Fruit fly (Drosophila melanogaster) whole organism, embryonic: ENCODE data around the gene Hem.

ENCODE experiments used
- ATbp ChIP-seq: fragments of 200-800 bp; sonication (Bioruptor generic); optimal IDR thresholded peaks from 2 replicates; lab custom pipeline; 2017; ENCODE audit warnings: missing biosample characterization, mild to moderate bottlenecking, missing genetic modification characterization, missing genetic modification reagents
- Antp ChIP-seq: fragments of 200-800 bp; sonication (Bioruptor generic); optimal IDR thresholded peaks from 3 replicates; lab custom pipeline; 2016; ENCODE audit warnings: missing biosample characterization, missing genetic modification characterization
- Bteb2 ChIP-seq: fragments of 200-800 bp; sonication (Bioruptor generic); optimal IDR thresholded peaks from 2 replicates; lab custom pipeline; 2016; ENCODE audit warnings: missing biosample characterization, missing genetic modification characterization
- CG10321 ChIP-seq: fragments of 200-800 bp; sonication (Bioruptor generic); IDR thresholded peaks from 2 replicates; pipeline ENCODE4 v1.3.6; 2022; ENCODE audit warnings: missing biosample characterization, missing genetic modification characterization
- CG12659 ChIP-seq: fragments of 200-800 bp; sonication (Bioruptor generic); optimal IDR thresholded peaks from 3 replicates; lab custom pipeline; 2017; ENCODE audit warnings: mild to moderate bottlenecking, missing biosample characterization, missing genetic modification reagents, missing genetic modification characterization
- CG13624 ChIP-seq: fragments of 200-800 bp; sonication (Bioruptor generic); optimal IDR thresholded peaks from 2 replicates; lab custom pipeline; 2016; ENCODE audit warnings: missing biosample characterization, missing genetic modification characterization
- CG14441 ChIP-seq: fragments of 200-800 bp; sonication (Bioruptor generic); IDR thresholded peaks from 2 replicates; pipeline ENCODE4 v1.3.6; 2022; ENCODE audit warnings: missing biosample characterization, missing genetic modification characterization
- CG17328 ChIP-seq: fragments of 200-800 bp; sonication (Bioruptor generic); IDR thresholded peaks from 2 replicates; pipeline ENCODE4 v1.3.6; 2022; ENCODE audit warnings: missing biosample characterization, missing genetic modification characterization
- CG18599 ChIP-seq: fragments of 200-800 bp; sonication (Bioruptor generic); optimal IDR thresholded peaks from 3 replicates; lab custom pipeline; 2017; ENCODE audit warnings: missing biosample characterization, missing genetic modification characterization, mild to moderate bottlenecking, moderate library complexity, missing genetic modification reagents
- CG2120 ChIP-seq: fragments of 200-800 bp; sonication (Bioruptor generic); optimal IDR thresholded peaks from 3 replicates; lab custom pipeline; 2016; ENCODE audit warnings: missing biosample characterization, missing genetic modification characterization
- CG2678 ChIP-seq: fragments of 200-800 bp; sonication (Bioruptor generic); optimal IDR thresholded peaks from 3 replicates; lab custom pipeline; 2019; ENCODE audit warnings: missing biosample characterization, mild to moderate bottlenecking, missing genetic modification characterization, moderate library complexity
- CG31441 ChIP-seq: fragments of 200-800 bp; sonication (Bioruptor generic); IDR thresholded peaks from 2 replicates; pipeline ENCODE4 v1.3.6; 2022; ENCODE audit warnings: missing biosample characterization, missing genetic modification characterization
- CG34224 ChIP-seq: fragments of 200-800 bp; sonication (Bioruptor generic); IDR thresholded peaks from 3 replicates; pipeline ENCODE4 v1.3.6; 2022; ENCODE audit warnings: missing biosample characterization, missing genetic modification characterization; ENCODE audit not compliant: partially characterized antibody
- CG3995 ChIP-seq: fragments of 200-800 bp; sonication (Bioruptor generic); optimal IDR thresholded peaks from 3 replicates; lab custom pipeline; 2016; ENCODE audit warnings: missing biosample characterization, missing genetic modification characterization
- CG4617 ChIP-seq: fragments of 200-800 bp; sonication (Bioruptor generic); optimal IDR thresholded peaks from 3 replicates; lab custom pipeline; 2016; ENCODE audit warnings: missing biosample characterization, missing genetic modification characterization, borderline replicate concordance
- CG6689 ChIP-seq: fragments of 200-800 bp; sonication (Bioruptor generic); IDR thresholded peaks from 2 replicates; pipeline ENCODE4 v1.3.6; 2022; ENCODE audit warnings: missing biosample characterization, missing genetic modification characterization
- CG6813 ChIP-seq: fragments of 200-800 bp; sonication (Bioruptor generic); optimal IDR thresholded peaks from 2 replicates; lab custom pipeline; 2017; ENCODE audit warnings: missing biosample characterization, missing genetic modification characterization, mild to moderate bottlenecking, moderate library complexity, missing genetic modification reagents
- CG7745 ChIP-seq: fragments of 200-800 bp; sonication (Bioruptor generic); optimal IDR thresholded peaks from 2 replicates; lab custom pipeline; 2018; ENCODE audit warnings: missing biosample characterization, mild to moderate bottlenecking, missing genetic modification characterization, moderate library complexity
- CG7786 ChIP-seq: fragments of 200-800 bp; sonication (Bioruptor generic); optimal IDR thresholded peaks from 2 replicates; lab custom pipeline; 2016; ENCODE audit warnings: missing biosample characterization, missing genetic modification characterization
- CG9609 ChIP-seq: fragments of 200-800 bp; sonication (Bioruptor generic); optimal IDR thresholded peaks from 3 replicates; lab custom pipeline; 2016; ENCODE audit warnings: missing biosample characterization, missing genetic modification characterization
- CG9797 ChIP-seq: fragments of 200-800 bp; sonication (Bioruptor generic); optimal IDR thresholded peaks from 3 replicates; lab custom pipeline; 2018; ENCODE audit warnings: missing biosample characterization, mild to moderate bottlenecking, missing genetic modification characterization
- CTCF ChIP-seq: fragments of 200-800 bp; sonication (Bioruptor generic); optimal IDR thresholded peaks from 2 replicates; lab custom pipeline; 2017; ENCODE audit warnings: missing biosample characterization, mild to moderate bottlenecking, missing genetic modification characterization, moderate library complexity
- Chrac-16 ChIP-seq: fragments of 200-800 bp; sonication (Bioruptor generic); optimal IDR thresholded peaks from 3 replicates; lab custom pipeline; 2016; ENCODE audit warnings: missing biosample characterization, missing genetic modification characterization
- Dip3 ChIP-seq: fragments of 200-800 bp; sonication (Bioruptor generic); optimal IDR thresholded peaks from 3 replicates; lab custom pipeline; 2016; ENCODE audit warnings: missing biosample characterization, missing genetic modification characterization
- Ets65A ChIP-seq: fragments of 200-800 bp; sonication (Bioruptor generic); peaks from one replicate; lab custom pipeline; 2016; ENCODE audit warnings: missing biosample characterization, missing genetic modification characterization
- HLHmδ ChIP-seq: fragments of 200-800 bp; sonication (Bioruptor generic); optimal IDR thresholded peaks from 2 replicates; lab custom pipeline; 2018; ENCODE audit warnings: missing biosample characterization, mild to moderate bottlenecking, missing genetic modification characterization, moderate library complexity
- HmgD ChIP-seq: fragments of 200-800 bp; sonication (Bioruptor generic); optimal IDR thresholded peaks from 3 replicates; lab custom pipeline; 2016; ENCODE audit warnings: missing biosample characterization, missing genetic modification characterization
- MTF-1 ChIP-seq: fragments of 200-800 bp; sonication (Bioruptor generic); optimal IDR thresholded peaks from 2 replicates; lab custom pipeline; 2018; ENCODE audit warnings: missing biosample characterization, mild to moderate bottlenecking, missing genetic modification characterization, borderline replicate concordance
- Med ChIP-seq: fragments of 200-800 bp; sonication (Bioruptor generic); peaks from one replicate; lab custom pipeline; 2016; ENCODE audit warnings: missing biosample characterization, missing genetic modification characterization, mild to moderate bottlenecking, inconsistent platforms, moderate library complexity
- Myb ChIP-seq: fragments of 200-800 bp; sonication (Bioruptor generic); optimal IDR thresholded peaks from 2 replicates; lab custom pipeline; 2016; ENCODE audit warnings: missing biosample characterization, missing genetic modification characterization
- Rfx ChIP-seq: fragments of 200-800 bp; sonication (Bioruptor generic); IDR thresholded peaks from 2 replicates; pipeline ENCODE4 v1.3.6; 2022; ENCODE audit warnings: missing biosample characterization, missing genetic modification characterization
- amos ChIP-seq: fragments of 200-800 bp; sonication (Bioruptor generic); IDR thresholded peaks from 2 replicates; pipeline ENCODE4 v1.3.6; 2022; ENCODE audit warnings: missing biosample characterization, missing genetic modification characterization; ENCODE audit not compliant: partially characterized antibody
- bowl ChIP-seq: fragments of 200-800 bp; sonication (Bioruptor generic); IDR thresholded peaks from 2 replicates; pipeline ENCODE4 v1.3.6; 2022; ENCODE audit warnings: missing biosample characterization, missing genetic modification characterization
- caup ChIP-seq: fragments of 200-800 bp; sonication (Bioruptor generic); optimal IDR thresholded peaks from 3 replicates; lab custom pipeline; 2017; ENCODE audit warnings: missing biosample characterization, mild to moderate bottlenecking, missing genetic modification characterization, moderate library complexity; ENCODE audit not compliant: severe bottlenecking
- crp ChIP-seq, 2 experiments: fragments of 200-800 bp; sonication (Bioruptor generic); optimal IDR thresholded peaks; 2 replicates in 1 of 2; 3 replicates in 1 of 2; lab custom pipeline; 2017; ENCODE audit warnings: missing biosample characterization in 2 of 2, missing genetic modification characterization in 2 of 2, mild to moderate bottlenecking in 1 of 2, moderate library complexity in 1 of 2
- dati ChIP-seq: fragments of 200-800 bp; sonication (Bioruptor generic); IDR thresholded peaks from 2 replicates; pipeline ENCODE4 v1.3.6; 2022; ENCODE audit warnings: missing biosample characterization, missing genetic modification characterization
- dmrt99B ChIP-seq: fragments of 200-800 bp; sonication (Bioruptor generic); optimal IDR thresholded peaks from 2 replicates; lab custom pipeline; 2018; ENCODE audit warnings: missing biosample characterization, mild to moderate bottlenecking, missing genetic modification characterization, moderate library complexity
- esg ChIP-seq: fragments of 200-800 bp; sonication (Bioruptor generic); conservative IDR thresholded peaks from 2 replicates; pipeline ENCODE4 v1.3.6; 2022; ENCODE audit warnings: missing biosample characterization, missing genetic modification characterization
- gfzf ChIP-seq: fragments of 200-800 bp; sonication (Bioruptor generic); optimal IDR thresholded peaks from 2 replicates; lab custom pipeline; 2016; ENCODE audit warnings: missing biosample characterization, mild to moderate bottlenecking, missing genetic modification characterization, moderate library complexity
- grau ChIP-seq: fragments of 200-800 bp; optimal IDR thresholded peaks from 3 replicates; lab custom pipeline; 2019; ENCODE audit warnings: missing biosample characterization, mild to moderate bottlenecking, missing genetic modification characterization, moderate library complexity
- grn ChIP-seq: fragments of 200-800 bp; sonication (Bioruptor generic); optimal IDR thresholded peaks from 3 replicates; lab custom pipeline; 2017; ENCODE audit warnings: missing biosample characterization, missing genetic modification characterization
- kni ChIP-seq: fragments of 200-800 bp; sonication (Bioruptor generic); optimal IDR thresholded peaks from 3 replicates; lab custom pipeline; 2017; ENCODE audit warnings: mild to moderate bottlenecking, missing biosample characterization, missing genetic modification reagents, missing genetic modification characterization
- knrl ChIP-seq: fragments of 200-800 bp; sonication (Bioruptor generic); IDR thresholded peaks from 3 replicates; pipeline ENCODE4 v1.3.6; 2022; ENCODE audit warnings: missing biosample characterization, missing genetic modification characterization; ENCODE audit not compliant: partially characterized antibody
- oc ChIP-seq: fragments of 200-800 bp; sonication (Bioruptor generic); optimal IDR thresholded peaks from 2 replicates; lab custom pipeline; 2018; ENCODE audit warnings: missing biosample characterization, mild to moderate bottlenecking, missing genetic modification characterization, moderate library complexity
- pho ChIP-seq: fragments of 200-800 bp; sonication (Bioruptor generic); optimal IDR thresholded peaks from 2 replicates; lab custom pipeline; 2016; ENCODE audit warnings: missing biosample characterization, missing genetic modification characterization
- phol ChIP-seq: fragments of 200-800 bp; sonication (Bioruptor generic); optimal IDR thresholded peaks from 3 replicates; lab custom pipeline; 2018; ENCODE audit warnings: missing biosample characterization, mild to moderate bottlenecking, missing genetic modification characterization, moderate library complexity
- prd ChIP-seq, 3 experiments: fragments of >200 bp in 2 of 3; fragments of 200-800 bp in 1 of 3; sonication (Bioruptor generic) in 1 of 3; optimal IDR thresholded peaks in 2 of 3; IDR thresholded peaks in 1 of 3; 2 replicates in 2 of 3; 3 replicates in 1 of 3; pipeline versions ENCODE4 v1.3.6 to Lab custom; 2017 to 2022; ENCODE audit warnings: missing biosample characterization in 1 of 3, missing genetic modification characterization in 1 of 3
- ranshi ChIP-seq: fragments of 200-800 bp; sonication (Bioruptor generic); IDR thresholded peaks from 2 replicates; pipeline ENCODE4 v1.3.6; 2022; ENCODE audit warnings: missing biosample characterization, missing genetic modification characterization
- tap ChIP-seq: fragments of 200-800 bp; optimal IDR thresholded peaks from 3 replicates; lab custom pipeline; 2019; ENCODE audit warnings: missing biosample characterization, mild to moderate bottlenecking, missing genetic modification characterization, moderate library complexity
- zen ChIP-seq: fragments of 200-800 bp; sonication (Bioruptor generic); optimal IDR thresholded peaks from 3 replicates; lab custom pipeline; 2018; ENCODE audit warnings: missing biosample characterization, mild to moderate bottlenecking, missing genetic modification characterization, moderate library complexity

Gene Hem

DNA sequence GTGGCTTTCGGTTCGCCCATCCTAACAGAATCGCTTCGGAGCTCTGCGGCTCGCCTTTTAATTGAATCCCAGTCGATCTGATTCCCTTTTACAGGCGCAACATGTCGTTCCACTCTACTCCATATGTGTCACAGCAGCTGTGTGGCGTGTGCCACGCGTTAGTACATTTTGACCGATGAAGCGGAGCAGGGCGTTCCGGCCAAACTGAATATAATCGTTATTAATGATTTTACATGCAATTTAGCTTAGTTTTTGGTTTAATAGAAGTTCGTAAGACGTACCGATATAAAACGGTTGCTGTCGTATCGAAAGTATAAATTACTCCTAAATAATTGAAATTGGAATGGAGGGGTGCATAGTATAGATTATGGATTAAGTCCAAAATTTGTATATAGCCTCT lies 21.5 kb downstream of the Hem start, which contains the start of gene CG11523 (continued):
- TF ChIP-seq CG7745 (tag; lab: Kevin White, UChicago) (no peak), CG31441 (0 out of 2 replicates have a peak, but pooled peaks have one; percentile 14), amos (GFP tag; lab: Robert Waterston, UW) (peak; percentile 57), CG7786 (peak; percentile 11), bowl (GFP tag; lab: Robert Waterston, UW) (no peak), CG13624 (peak; percentile 22), grn (no peak), CG3995 (GFP tag; lab: Kevin White, UChicago) (peak; percentile 88), dati (GFP tag; lab: Robert Waterston, UW) (no peak), gfzf (GFP tag; lab: Kevin White, UChicago) (peak; percentile 77), CG17328 (GFP tag; lab: Robert Waterston, UW) (no peak), Myb (GFP tag; lab: Kevin White, UChicago) (peak; percentile 39), crp (GFP tag; optimal IDR thresholded peaks at IDR 0.05; lab: Kevin White, UChicago) (peak in 1 of 2 experiments; percentile 86), ATbp (GFP tag; lab: Kevin White, UChicago) (no peak), pho (peak; percentile 18), tap (tag; lab: Kevin White, UChicago) (no peak), CG2120 (GFP tag; lab: Kevin White, UChicago) (peak; percentile 36), Dip3 (GFP tag; lab: Kevin White, UChicago) (no peak), kni (GFP tag; lab: Kevin White, UChicago) (peak; percentile 71), Bteb2 (GFP tag; lab: Kevin White, UChicago) (no peak), CG18599 (GFP tag; lab: Kevin White, UChicago) (peak; percentile 33), Med (GFP tag; lab: Kevin White, UChicago) (peak; percentile 79), CG9797 (GFP tag; lab: Kevin White, UChicago) (peak; percentile 61), CG10321 (no peak), HLHmδ (GFP tag; lab: Kevin White, UChicago) (peak; percentile 38), phol (tag; lab: Kevin White, UChicago) (peak; percentile 62), MTF-1 (peak; percentile 12), oc (tag; lab: Kevin White, UChicago) (no peak), esg (GFP tag; lab: Robert Waterston, UW) (no peak), CG6689 (GFP tag; lab: Robert Waterston, UW) (0 out of 2 replicates have a peak, but pooled peaks have one; percentile 5), CTCF (GFP tag; lab: Kevin White, UChicago) (peak; percentile 72), CG4617 (peak; percentile 33), knrl (peak; percentile 22; the same call in 1 of the 3 replicates), zen (tag; lab: Kevin White, UChicago) (peak; percentile 27), dmrt99B (tag; lab: Kevin White, UChicago) (no peak), CG34224 (GFP tag; lab: Robert Waterston, UW) (no peak), Antp (no peak), Ets65A (GFP tag; lab: Kevin White, UChicago) (no peak), HmgD (GFP tag; lab: Kevin White, UChicago) (peak; percentile 11), grau (tag; lab: Kevin White, UChicago) (peak; percentile 30), Chrac-16 (GFP tag; lab: Kevin White, UChicago) (peak; percentile 8), CG6813 (GFP tag; lab: Kevin White, UChicago) (no peak), ranshi (0 out of 2 replicates have a peak, but pooled peaks have one; percentile 5), caup (GFP tag; lab: Kevin White, UChicago) (no peak), CG14441 (GFP tag; lab: Robert Waterston, UW) (0 out of 2 replicates have a peak, but pooled peaks have one; percentile 23), CG9609 (GFP tag; lab: Kevin White, UChicago) (no peak), CG12659 (GFP tag; lab: Kevin White, UChicago) (peak; percentile 45), CG2678 (tag; lab: Kevin White, UChicago) (peak; percentile 19), prd (optimal IDR thresholded peaks at IDR 0.05; lab: Kevin White, UChicago) (no peak), prd (GFP tag; IDR thresholded peaks at IDR 0.05; lab: Robert Waterston, UW) (peak; percentile 19; the same call in 1 of the 3 replicates), Rfx (peak; percentile 82)
